Worm (Caenorhabditis elegans) whole organism, L1 larva: ENCODE data around the gene C56G2.4.
A peak's percentile ranks its signal among the peaks of the same experiment; 100 is the strongest.

Experiments used
- C16A3.4 ChIP-seq: fragments of 150-350 bp; optimal IDR thresholded peaks from 2 replicates; lab custom pipeline; 2014; ENCODE audit warnings: missing biosample characterization, missing genetic modification characterization
- C34B4.2 ChIP-seq: sonication (generic microtip); optimal IDR thresholded peaks from 2 replicates; lab custom pipeline; 2017; ENCODE audit warnings: mild to moderate bottlenecking, missing genetic modification characterization, missing compliant biosample characterization
- Y116A8C.19 ChIP-seq: sonication (generic microtip); optimal IDR thresholded peaks from 2 replicates; lab custom pipeline; 2016; ENCODE audit warnings: missing compliant biosample characterization, missing genetic modification characterization, borderline replicate concordance
- blmp-1 ChIP-seq: fragments of 150-350 bp; optimal IDR thresholded peaks from 2 replicates; lab custom pipeline; 2014; ENCODE audit warnings: missing biosample characterization, missing genetic modification characterization
- ceh-63 ChIP-seq: fragments of 200-800 bp; sonication (Bioruptor generic); optimal IDR thresholded peaks from 2 replicates; lab custom pipeline; 2018; ENCODE audit warnings: mild to moderate bottlenecking, missing genetic modification characterization, missing compliant biosample characterization
- ceh-88 ChIP-seq: fragments of 200-800 bp; sonication (Bioruptor generic); IDR thresholded peaks from 2 replicates; pipeline ENCODE4 v1.3.6; 2022; ENCODE audit warnings: missing genetic modification characterization, missing compliant biosample characterization
- ceh-90 ChIP-seq: sonication (generic microtip); optimal IDR thresholded peaks from 2 replicates; lab custom pipeline; 2016; ENCODE audit warnings: missing genetic modification characterization, missing compliant biosample characterization
- ces-1 ChIP-seq: fragments of 150-350 bp; optimal IDR thresholded peaks from 2 replicates; lab custom pipeline; 2014; ENCODE audit warnings: missing biosample characterization, missing genetic modification reagents, missing genetic modification characterization
- dpl-1 ChIP-seq, 3 experiments: fragments of 150-350 bp in 2 of 3; sonication (generic microtip) in 1 of 3; optimal IDR thresholded peaks; 2 replicates each; lab custom pipeline; 2014 to 2017; ENCODE audit warnings: missing biosample characterization in 3 of 3, missing genetic modification characterization in 3 of 3, missing genetic modification reagents in 3 of 3
- dsc-1 ChIP-seq: sonication (generic microtip); optimal IDR thresholded peaks from 2 replicates; lab custom pipeline; 2016; ENCODE audit warnings: mild to moderate bottlenecking, missing genetic modification characterization, missing compliant biosample characterization
- efl-1 ChIP-seq, 4 experiments: fragments of 150-350 bp; optimal IDR thresholded peaks in 3 of 4; peaks in 1 of 4; 1 replicate in 1 of 4; 2 replicates in 3 of 4; lab custom pipeline; 2014; ENCODE audit warnings: missing biosample characterization in 2 of 4, missing genetic modification characterization in 2 of 4, missing genetic modification reagents in 2 of 4
- egl-13 ChIP-seq: sonication (generic microtip); optimal IDR thresholded peaks from 2 replicates; lab custom pipeline; 2016; ENCODE audit warnings: missing genotype, missing genetic modification reagents, missing genetic modification characterization, missing compliant biosample characterization
- elt-3 ChIP-seq, 6 experiments: fragments of 150-350 bp in 1 of 6; sonication (generic microtip); optimal IDR thresholded peaks; 2 replicates each; lab custom pipeline; 2017 to 2018; ENCODE audit warnings: missing biosample characterization in 6 of 6, missing genetic modification characterization in 6 of 6, inconsistent platforms in 1 of 6
- fkh-10 ChIP-seq: sonication (generic microtip); optimal IDR thresholded peaks from 2 replicates; lab custom pipeline; 2017; ENCODE audit warnings: missing biosample characterization, missing genetic modification reagents, missing genetic modification characterization
- fkh-4 ChIP-seq: sonication (generic microtip); optimal IDR thresholded peaks from 2 replicates; lab custom pipeline; 2016; ENCODE audit warnings: missing compliant biosample characterization, missing genetic modification characterization, borderline replicate concordance
- hlh-4 ChIP-seq: sonication (generic microtip); optimal IDR thresholded peaks from 2 replicates; lab custom pipeline; 2016; ENCODE audit warnings: mild to moderate bottlenecking, missing genetic modification characterization, missing compliant biosample characterization
- irx-1 ChIP-seq: sonication (generic microtip); optimal IDR thresholded peaks from 2 replicates; lab custom pipeline; 2016; ENCODE audit warnings: missing genetic modification characterization, missing compliant biosample characterization
- jun-1 ChIP-seq: fragments of 150-350 bp; optimal IDR thresholded peaks from 2 replicates; lab custom pipeline; 2014; ENCODE audit warnings: missing biosample characterization, missing genetic modification reagents, missing genetic modification characterization
- lin-13 ChIP-seq: fragments of 150-350 bp; optimal IDR thresholded peaks from 2 replicates; lab custom pipeline; 2014; ENCODE audit warnings: missing biosample characterization, missing genetic modification reagents, missing genetic modification characterization
- lin-14 ChIP-seq: fragments of 200-800 bp; sonication (Bioruptor generic); optimal IDR thresholded peaks from 2 replicates; lab custom pipeline; 2018; ENCODE audit warnings: mild to moderate bottlenecking, missing genetic modification characterization, moderate library complexity, missing compliant biosample characterization
- lin-35 ChIP-seq, 2 experiments: fragments of 150-350 bp; optimal IDR thresholded peaks; 2 replicates each; lab custom pipeline; 2014; ENCODE audit warnings: missing biosample characterization in 2 of 2, missing genetic modification characterization in 2 of 2, missing genetic modification reagents in 2 of 2
- lin-39 ChIP-seq: fragments of 150-350 bp; optimal IDR thresholded peaks from 2 replicates; lab custom pipeline; 2014; ENCODE audit warnings: missing biosample characterization, missing genetic modification reagents, missing genetic modification characterization
- lsy-2 ChIP-seq, 2 experiments: fragments of 150-350 bp; optimal IDR thresholded peaks; 2 replicates each; lab custom pipeline; 2014; ENCODE audit warnings: missing biosample characterization in 2 of 2, missing genetic modification characterization in 2 of 2
- mab-9 ChIP-seq: fragments of 200-800 bp; sonication (Bioruptor generic); IDR thresholded peaks from 2 replicates; pipeline ENCODE4 v1.3.6; 2022; ENCODE audit warnings: missing genetic modification reagents, missing genetic modification characterization, missing compliant biosample characterization
- mdl-1 ChIP-seq, 2 experiments: fragments of 150-350 bp; optimal IDR thresholded peaks; 2 replicates each; lab custom pipeline; 2014 to 2017; ENCODE audit warnings: missing biosample characterization in 2 of 2, missing genetic modification characterization in 2 of 2, inconsistent platforms in 1 of 2
- mef-2 ChIP-seq: fragments of 150-350 bp; optimal IDR thresholded peaks from 2 replicates; lab custom pipeline; 2014; ENCODE audit warnings: missing biosample characterization, missing genetic modification characterization
- mep-1 ChIP-seq: fragments of 150-350 bp; optimal IDR thresholded peaks from 2 replicates; lab custom pipeline; 2014; ENCODE audit warnings: missing biosample characterization, missing genetic modification characterization
- nhr-12 ChIP-seq: sonication (generic microtip); optimal IDR thresholded peaks from 2 replicates; lab custom pipeline; 2017; ENCODE audit warnings: missing biosample characterization, missing genetic modification characterization
- nhr-19 ChIP-seq: fragments of 200-800 bp; sonication (Bioruptor generic); conservative IDR thresholded peaks from 2 replicates; pipeline ENCODE4 v1.3.6; 2022; ENCODE audit warnings: missing genetic modification characterization, missing compliant biosample characterization
- nhr-20 ChIP-seq: sonication (generic microtip); optimal IDR thresholded peaks from 2 replicates; lab custom pipeline; 2016; ENCODE audit warnings: mild to moderate bottlenecking, missing genetic modification characterization, missing compliant biosample characterization
- nhr-71 ChIP-seq: sonication (generic microtip); optimal IDR thresholded peaks from 2 replicates; lab custom pipeline; 2016; ENCODE audit warnings: mild to moderate bottlenecking, missing genetic modification characterization, moderate library complexity, missing compliant biosample characterization
- nhr-85 ChIP-seq: sonication (generic microtip); peaks from one replicate; lab custom pipeline; 2016; ENCODE audit warnings: missing genetic modification characterization, inconsistent platforms, missing compliant biosample characterization
- nhr-90 ChIP-seq: sonication (generic microtip); optimal IDR thresholded peaks from 2 replicates; lab custom pipeline; 2016; ENCODE audit warnings: mild to moderate bottlenecking, missing genetic modification characterization, missing compliant biosample characterization; ENCODE audit not compliant: poor library complexity
- pag-3 ChIP-seq: sonication (generic microtip); optimal IDR thresholded peaks from 2 replicates; lab custom pipeline; 2017; ENCODE audit warnings: missing genetic modification characterization, mild to moderate bottlenecking, missing compliant biosample characterization, antibody characterized with exemption, borderline replicate concordance; ENCODE audit not compliant: insufficient read depth
- pax-3 ChIP-seq: fragments of 200-800 bp; sonication (Bioruptor generic); optimal IDR thresholded peaks from 2 replicates; lab custom pipeline; 2018; ENCODE audit warnings: mild to moderate bottlenecking, missing genetic modification characterization, moderate library complexity, missing compliant biosample characterization
- rnt-1 ChIP-seq: sonication (generic microtip); optimal IDR thresholded peaks from 2 replicates; lab custom pipeline; 2016; ENCODE audit warnings: mild to moderate bottlenecking, missing genetic modification characterization, moderate library complexity, missing compliant biosample characterization
- snu-23 ChIP-seq: sonication (generic microtip); optimal IDR thresholded peaks from 2 replicates; lab custom pipeline; 2016; ENCODE audit warnings: missing genetic modification characterization, missing compliant biosample characterization
- sup-37 ChIP-seq: fragments of 200-800 bp; sonication (Bioruptor generic); optimal IDR thresholded peaks from 2 replicates; lab custom pipeline; 2018; ENCODE audit warnings: mild to moderate bottlenecking, missing genetic modification characterization, missing compliant biosample characterization
- tbx-2 ChIP-seq: sonication (generic microtip); optimal IDR thresholded peaks from 2 replicates; lab custom pipeline; 2016; ENCODE audit warnings: missing genetic modification characterization, missing compliant biosample characterization
- tlp-1 ChIP-seq: fragments of 150-350 bp; optimal IDR thresholded peaks from 2 replicates; lab custom pipeline; 2014; ENCODE audit warnings: missing biosample characterization, missing genetic modification characterization
- unc-86 ChIP-seq: sonication (generic microtip); optimal IDR thresholded peaks from 2 replicates; lab custom pipeline; 2016; ENCODE audit warnings: missing genetic modification characterization, missing compliant biosample characterization
- zag-1 ChIP-seq: fragments of 150-350 bp; optimal IDR thresholded peaks from 2 replicates; lab custom pipeline; 2014; ENCODE audit warnings: missing biosample characterization, missing genetic modification characterization
- zip-4 ChIP-seq: fragments of 200-800 bp; sonication (Bioruptor generic); optimal IDR thresholded peaks from 2 replicates; lab custom pipeline; 2018; ENCODE audit warnings: mild to moderate bottlenecking, missing genetic modification characterization, moderate library complexity, missing compliant biosample characterization

C56G2.4 gene

ce11 chrIII:6356764-6357163 is 25.2 kb downstream of the C56G2.4 start:
- TF ChIP-seq egl-13 (no peak), lin-39 (tag; lab: Kevin White, UChicago) (no peak), C34B4.2 (no peak), tlp-1 (tag; lab: Kevin White, UChicago) (no peak), unc-86 (no peak), efl-1 (optimal IDR thresholded peaks at IDR 0.05; lab: Kevin White, UChicago) (no peak), efl-1 (GFP tag; optimal IDR thresholded peaks at IDR 0.05 in 1 of 2; lab: Kevin White, UChicago) (no peak), nhr-85 (tag; lab: Kevin White, UChicago) (no peak), mef-2 (tag; lab: Kevin White, UChicago) (no peak), zip-4 (GFP tag; lab: Kevin White, UChicago) (no peak), pax-3 (tag; lab: Kevin White, UChicago) (no peak), tbx-2 (no peak), elt-3 (tag; optimal IDR thresholded peaks at IDR 0.05; lab: Kevin White, UChicago) (no peak), ceh-63 (GFP tag; lab: Kevin White, UChicago) (no peak)
- TF ChIP-seq, all 84 proteins: peak for 0

- TF ChIP-seq dpl-1 (GFP tag; optimal IDR thresholded peaks at IDR 0.05; lab: Kevin White, UChicago) (no peak), lin-14 (GFP tag; lab: Kevin White, UChicago) (peak; percentile 53), snu-23 (GFP tag; lab: Kevin White, UChicago) (peak; percentile 30), efl-1 (optimal IDR thresholded peaks at IDR 0.05; lab: Kevin White, UChicago) (no peak), efl-1 (GFP tag; optimal IDR thresholded peaks at IDR 0.05 in 1 of 2; lab: Kevin White, UChicago) (peak in 1 of 2 experiments; percentile 6), zip-4 (GFP tag; lab: Kevin White, UChicago) (no peak), elt-3 (tag; optimal IDR thresholded peaks at IDR 0.05; lab: Kevin White, UChicago) (peak in 2 of 6 experiments; percentile 15 to 17), blmp-1 (peak; percentile 94), Y116A8C.19 (tag; lab: Kevin White, UChicago) (no peak)
These were observed 27.2 kb downstream of the C56G2.4 start for ce11 chrIII:6358704-6359103.

- peak; percentile 21 for TF ChIP-seq lin-14 (GFP tag; lab: Kevin White, UChicago)
- TF ChIP-seq mdl-1 (tag; optimal IDR thresholded peaks at IDR 0.05; lab: Kevin White, UChicago): peak in 1 of 2 experiments; percentile 16
- TF ChIP-seq nhr-19 (GFP tag; lab: Robert Waterston, UW): 0 out of 2 replicates have a peak, but pooled peaks have one; percentile 5
- no peak for TF ChIP-seq ceh-88 (GFP tag; lab: Robert Waterston, UW)
- peak; percentile 83 for TF ChIP-seq blmp-1
- no peak for TF ChIP-seq efl-1 (optimal IDR thresholded peaks at IDR 0.05; lab: Kevin White, UChicago)
- peak in 1 of 2 experiments; percentile 82 for TF ChIP-seq efl-1 (GFP tag; optimal IDR thresholded peaks at IDR 0.05 in 1 of 2; lab: Kevin White, UChicago)
- TF ChIP-seq dsc-1 (tag; lab: Kevin White, UChicago): peak; percentile 53
- TF ChIP-seq unc-86: no peak
- TF ChIP-seq fkh-10 (GFP tag; lab: Kevin White, UChicago): no peak
- no peak for TF ChIP-seq egl-13
- no peak for TF ChIP-seq mab-9 (GFP tag; lab: Robert Waterston, UW)
- no peak for TF ChIP-seq pax-3 (tag; lab: Kevin White, UChicago)
- no peak for TF ChIP-seq mep-1 (tag; lab: Kevin White, UChicago)
- no peak for TF ChIP-seq irx-1 (tag; lab: Kevin White, UChicago)
- peak in 1 of 2 experiments; percentile 5 for TF ChIP-seq lin-35 (GFP tag; optimal IDR thresholded peaks at IDR 0.05; lab: Kevin White, UChicago)
- peak; percentile 27 for TF ChIP-seq pag-3 (tag; lab: Kevin White, UChicago)
- TF ChIP-seq nhr-85 (tag; lab: Kevin White, UChicago): peak; percentile 70
- TF ChIP-seq hlh-4 (tag; lab: Kevin White, UChicago): no peak
- no peak for TF ChIP-seq ceh-90 (tag; lab: Kevin White, UChicago)
- peak; percentile 12 for TF ChIP-seq rnt-1 (tag; lab: Kevin White, UChicago)
- peak; percentile 27 for TF ChIP-seq fkh-4 (tag; lab: Kevin White, UChicago)
These were observed 27.8 kb downstream of the C56G2.4 start for ce11 chrIII:6359171-6359854.

ce11 chrIII:6360114-6360513 is 28.6 kb downstream of the C56G2.4 start:
- no peak for TF ChIP-seq nhr-12
- TF ChIP-seq jun-1 (tag; lab: Kevin White, UChicago): no peak
- TF ChIP-seq lin-13 (GFP tag; lab: Kevin White, UChicago): peak; percentile 50
- peak; percentile 66 for TF ChIP-seq lin-39 (tag; lab: Kevin White, UChicago)
- TF ChIP-seq elt-3 (tag; optimal IDR thresholded peaks at IDR 0.05; lab: Kevin White, UChicago): peak in 1 of 6 experiments; percentile 3
- peak; percentile 80 for TF ChIP-seq nhr-20 (tag; lab: Kevin White, UChicago)
- TF ChIP-seq nhr-71: peak; percentile 92
- no peak for TF ChIP-seq C16A3.4 (tag; lab: Kevin White, UChicago)
- TF ChIP-seq sup-37 (GFP tag; lab: Kevin White, UChicago): no peak
- TF ChIP-seq snu-23 (GFP tag; lab: Kevin White, UChicago): peak; percentile 74
- no peak for TF ChIP-seq egl-13
- TF ChIP-seq lsy-2 (tag; optimal IDR thresholded peaks at IDR 0.05; lab: Kevin White, UChicago): peak; percentile 53 to 65
- no peak for TF ChIP-seq nhr-90
- peak in 1 of 2 experiments; percentile 85 for TF ChIP-seq mdl-1 (tag; optimal IDR thresholded peaks at IDR 0.05; lab: Kevin White, UChicago)
- TF ChIP-seq zag-1 (tag; lab: Kevin White, UChicago): no peak
- TF ChIP-seq ces-1: no peak
